Fruit fly (Drosophila melanogaster): ENCODE data around the gene Rbp9.

Gene Rbp9

dm6 chr2L:2976829-2977228 is 22.3 kb downstream of the Rbp9 start, which contains the start of the genes CG9641 and CG3165 (continued):
- TF ChIP-seq gfzf (GFP tag; optimal IDR thresholded peaks at IDR 0.05) (peak; percentile 46), Kr (GFP tag; optimal IDR thresholded peaks at IDR 0.05) (no peak), sna (GFP tag; IDR thresholded peaks at IDR 0.05; ENCODE audit: partially characterized antibody) (peak; percentile 99), chinmo (GFP tag; IDR thresholded peaks at IDR 0.05; ENCODE audit: partially characterized antibody) (peak; percentile 76; the same call in 1 of the 4 replicates), oc (tag; optimal IDR thresholded peaks at IDR 0.05) (peak; percentile 75), Hey (tag; optimal IDR thresholded peaks at IDR 0.05) (no peak), dpn (GFP tag; optimal IDR thresholded peaks at IDR 0.05) (peak; percentile 92), CG2202 (tag; optimal IDR thresholded peaks at IDR 0.05) (peak; percentile 61), Nf-YA (GFP tag; IDR thresholded peaks at IDR 0.05) (peak; percentile 71; the same call in 1 of the 2 replicates), zen2 (GFP tag; IDR thresholded peaks at IDR 0.05; ENCODE audit: partially characterized antibody) (peak; percentile 97), so (GFP tag; IDR thresholded peaks at IDR 0.05) (peak; percentile 56; the same call in 1 of the 3 replicates), zfh1 (GFP tag; IDR thresholded peaks at IDR 0.05) (peak; percentile 86), corto (GFP tag; optimal IDR thresholded peaks at IDR 0.05) (no peak), Jarid2 (GFP tag; optimal IDR thresholded peaks at IDR 0.05) (no peak), CG11247 (GFP tag; IDR thresholded peaks at IDR 0.05) (peak; percentile 80), Doc2 (GFP tag; IDR thresholded peaks at IDR 0.05) (no peak), sens (GFP tag) (peak; percentile 98), abd-A (tag; optimal IDR thresholded peaks at IDR 0.05) (no peak), CG13775 (GFP tag; optimal IDR thresholded peaks at IDR 0.05) (peak; percentile 86), wdn (GFP tag; IDR thresholded peaks at IDR 0.05) (no peak; the same call in 1 of the 2 replicates), Lim3 (GFP tag; IDR thresholded peaks at IDR 0.05) (peak; percentile 39; the same call in 1 of the 2 replicates), lilli (GFP tag; optimal IDR thresholded peaks at IDR 0.05) (peak; percentile 93), Oli (tag; optimal IDR thresholded peaks at IDR 0.05) (peak; percentile 75), CG7745 (tag; optimal IDR thresholded peaks at IDR 0.05) (no peak), Camta (GFP tag; optimal IDR thresholded peaks at IDR 0.05) (peak; percentile 86), CG6175 (GFP tag; IDR thresholded peaks at IDR 0.05) (no peak), pfk (GFP tag; optimal IDR thresholded peaks at IDR 0.05) (peak; percentile 3), CG3838 (GFP tag; optimal IDR thresholded peaks at IDR 0.05) (peak; percentile 59), bigmax (GFP tag; optimal IDR thresholded peaks at IDR 0.05) (no peak), Med (GFP tag) (peak; percentile 98), Hmx (GFP tag; optimal IDR thresholded peaks at IDR 0.05) (no peak), gro (GFP tag; optimal IDR thresholded peaks at IDR 0.05) (peak; percentile 92), trh (GFP tag; optimal IDR thresholded peaks at IDR 0.05) (peak; percentile 53), kay (GFP tag; optimal IDR thresholded peaks at IDR 0.05) (peak; percentile 81), CG17912 (GFP tag; optimal IDR thresholded peaks at IDR 0.05) (no peak), CG14050 (GFP tag; IDR thresholded peaks at IDR 0.05) (peak; percentile 46; the same call in 1 of the 3 replicates), maf-S (GFP tag; optimal IDR thresholded peaks at IDR 0.05) (peak; percentile 88), gsb-n (tag; optimal IDR thresholded peaks at IDR 0.05) (no peak), esg (GFP tag; conservative IDR thresholded peaks at IDR 0.05) (peak; percentile 69), CG15073 (GFP tag; optimal IDR thresholded peaks at IDR 0.05) (peak; percentile 43), Hr78 (GFP tag; optimal IDR thresholded peaks at IDR 0.05) (no peak), tll (GFP tag; optimal IDR thresholded peaks at IDR 0.05) (peak in 1 of 2 experiments; percentile 29), otp (GFP tag; IDR thresholded peaks at IDR 0.05) (peak; percentile 55; the same call in 1 of the 3 replicates), CG10543 (GFP tag; optimal IDR thresholded peaks at IDR 0.05) (peak; percentile 70), HLH54F (GFP tag; optimal IDR thresholded peaks at IDR 0.05) (peak; percentile 93), Fer1 (GFP tag; optimal IDR thresholded peaks at IDR 0.05) (peak; percentile 82), CG7271 (tag; optimal IDR thresholded peaks at IDR 0.05) (peak; percentile 37), row (GFP tag; IDR thresholded peaks at IDR 0.05) (peak; percentile 98), E2f1 (GFP tag; IDR thresholded peaks at IDR 0.05) (peak; percentile 74), CG32532 (GFP tag; IDR thresholded peaks at IDR 0.05) (peak; percentile 85)

Measured in whole organism, embryonic.